Fruit fly (Drosophila melanogaster) whole organism, embryonic: ENCODE results near the gene CG14402.

ENCODE experiments used
- ATbp ChIP-seq: fragments of 200-800 bp; sonication (Bioruptor generic); optimal IDR thresholded peaks from 2 replicates; lab custom pipeline; 2017; ENCODE audit warnings: missing biosample characterization, mild to moderate bottlenecking, missing genetic modification characterization, missing genetic modification reagents
- Blimp-1 ChIP-seq: fragments of 200-800 bp; sonication (Bioruptor generic); optimal IDR thresholded peaks from 3 replicates; lab custom pipeline; 2018; ENCODE audit warnings: missing biosample characterization, missing genetic modification characterization, mild to moderate bottlenecking, moderate library complexity, missing genetic modification reagents
- BtbVII ChIP-seq: fragments of 200-800 bp; sonication (Bioruptor generic); optimal IDR thresholded peaks from 3 replicates; lab custom pipeline; 2017; ENCODE audit warnings: missing biosample characterization, mild to moderate bottlenecking, missing genetic modification characterization
- Bteb2 ChIP-seq: fragments of 200-800 bp; sonication (Bioruptor generic); optimal IDR thresholded peaks from 2 replicates; lab custom pipeline; 2016; ENCODE audit warnings: missing biosample characterization, missing genetic modification characterization
- CG10267 ChIP-seq: fragments of 200-800 bp; sonication (Bioruptor generic); optimal IDR thresholded peaks from 2 replicates; lab custom pipeline; 2018; ENCODE audit warnings: missing biosample characterization, mild to moderate bottlenecking, missing genetic modification characterization, moderate library complexity
- CG10321 ChIP-seq: fragments of 200-800 bp; sonication (Bioruptor generic); IDR thresholded peaks from 2 replicates; pipeline ENCODE4 v1.3.6; 2022; ENCODE audit warnings: missing biosample characterization, missing genetic modification characterization
- CG10959 ChIP-seq: fragments of 200-800 bp; sonication (Bioruptor generic); IDR thresholded peaks from 2 replicates; pipeline ENCODE4 v1.3.6; 2022; ENCODE audit warnings: missing biosample characterization, missing genetic modification characterization
- CG11456 ChIP-seq: fragments of 200-800 bp; sonication (Bioruptor generic); IDR thresholded peaks from 3 replicates; pipeline ENCODE4 v1.3.6; 2022; ENCODE audit warnings: missing biosample characterization, missing genetic modification characterization
- CG11723 ChIP-seq: fragments of 200-800 bp; sonication (Bioruptor generic); optimal IDR thresholded peaks from 2 replicates; lab custom pipeline; 2017; ENCODE audit warnings: missing biosample characterization, mild to moderate bottlenecking, missing genetic modification characterization
- CG13894 ChIP-seq: fragments of 200-800 bp; sonication (Bioruptor generic); optimal IDR thresholded peaks from 3 replicates; lab custom pipeline; 2018; ENCODE audit warnings: missing biosample characterization, mild to moderate bottlenecking, missing genetic modification characterization, moderate library complexity
- CG14667 ChIP-seq: fragments of 200-800 bp; sonication (Bioruptor generic); IDR thresholded peaks from 2 replicates; pipeline ENCODE4 v1.3.6; 2022; ENCODE audit warnings: missing biosample characterization, missing genetic modification characterization
- CG15073 ChIP-seq: fragments of 200-800 bp; sonication (Bioruptor generic); optimal IDR thresholded peaks from 2 replicates; lab custom pipeline; 2016; ENCODE audit warnings: missing biosample characterization, missing genetic modification characterization
- CG18011 ChIP-seq: fragments of 200-800 bp; sonication (Bioruptor generic); optimal IDR thresholded peaks from 2 replicates; lab custom pipeline; 2017; ENCODE audit warnings: missing biosample characterization, missing genetic modification characterization, mild to moderate bottlenecking, moderate library complexity, missing genotype
- CG2889 ChIP-seq: fragments of 200-800 bp; sonication (Bioruptor generic); IDR thresholded peaks from 3 replicates; pipeline ENCODE4 v1.3.6; 2022; ENCODE audit warnings: missing biosample characterization, missing genetic modification characterization
- CG34224 ChIP-seq: fragments of 200-800 bp; sonication (Bioruptor generic); IDR thresholded peaks from 3 replicates; pipeline ENCODE4 v1.3.6; 2022; ENCODE audit warnings: missing biosample characterization, missing genetic modification characterization; ENCODE audit not compliant: partially characterized antibody
- CG4854 ChIP-seq: fragments of 200-800 bp; sonication (Bioruptor generic); optimal IDR thresholded peaks from 2 replicates; lab custom pipeline; 2016; ENCODE audit warnings: missing biosample characterization, missing genetic modification characterization, inconsistent platforms
- CG6254 ChIP-seq: fragments of 200-800 bp; sonication (Bioruptor generic); optimal IDR thresholded peaks from 3 replicates; lab custom pipeline; 2017; ENCODE audit warnings: mild to moderate bottlenecking, missing biosample characterization, missing genetic modification reagents, missing genetic modification characterization
- CG7928 ChIP-seq: fragments of 200-800 bp; sonication (Bioruptor generic); optimal IDR thresholded peaks from 2 replicates; lab custom pipeline; 2017; ENCODE audit warnings: missing biosample characterization, mild to moderate bottlenecking, missing genetic modification characterization
- CHES-1-like ChIP-seq: fragments of 200-800 bp; sonication (Bioruptor generic); optimal IDR thresholded peaks from 2 replicates; lab custom pipeline; 2016; ENCODE audit warnings: missing biosample characterization, missing genetic modification characterization
- CoRest ChIP-seq: fragments of 200-800 bp; sonication (Bioruptor generic); optimal IDR thresholded peaks from 3 replicates; lab custom pipeline; 2018; ENCODE audit warnings: missing biosample characterization, mild to moderate bottlenecking, missing genetic modification characterization, moderate library complexity
- Dip3 ChIP-seq: fragments of 200-800 bp; sonication (Bioruptor generic); optimal IDR thresholded peaks from 3 replicates; lab custom pipeline; 2016; ENCODE audit warnings: missing biosample characterization, missing genetic modification characterization
- Doc3 ChIP-seq: fragments of 200-800 bp; sonication (Bioruptor generic); IDR thresholded peaks from 3 replicates; pipeline ENCODE4 v1.3.6; 2022; ENCODE audit warnings: missing biosample characterization, missing genetic modification characterization; ENCODE audit not compliant: partially characterized antibody
- E2f1 ChIP-seq: fragments of 200-800 bp; sonication (Bioruptor generic); IDR thresholded peaks from 2 replicates; pipeline ENCODE4 v1.3.6; 2022; ENCODE audit warnings: missing biosample characterization, missing genetic modification characterization
- Fer1 ChIP-seq: fragments of 200-800 bp; sonication (Bioruptor generic); optimal IDR thresholded peaks from 2 replicates; lab custom pipeline; 2017; ENCODE audit warnings: missing biosample characterization, mild to moderate bottlenecking, missing genetic modification characterization
- H2.0 ChIP-seq: fragments of 200-800 bp; sonication (Bioruptor generic); IDR thresholded peaks from 2 replicates; pipeline ENCODE4 v1.3.6; 2022; ENCODE audit warnings: missing biosample characterization, missing genetic modification characterization
- Hsf ChIP-seq: fragments of 200-800 bp; sonication (Bioruptor generic); optimal IDR thresholded peaks from 3 replicates; lab custom pipeline; 2016; ENCODE audit warnings: missing biosample characterization, missing genetic modification characterization
- MBD-R2 ChIP-seq: fragments of 200-800 bp; sonication (Bioruptor generic); IDR thresholded peaks from 2 replicates; pipeline ENCODE4 v1.3.6; 2022; ENCODE audit warnings: missing biosample characterization, missing genetic modification characterization
- Opbp ChIP-seq: fragments of 200-800 bp; sonication (Bioruptor generic); IDR thresholded peaks from 3 replicates; pipeline ENCODE4 v1.3.6; 2022; ENCODE audit warnings: missing biosample characterization, missing genetic modification characterization; ENCODE audit not compliant: partially characterized antibody
- Sox100B ChIP-seq: fragments of 200-800 bp; sonication (Bioruptor generic); optimal IDR thresholded peaks from 3 replicates; lab custom pipeline; 2018; ENCODE audit warnings: missing biosample characterization, mild to moderate bottlenecking, missing genetic modification characterization
- TFAM ChIP-seq: fragments of 200-800 bp; sonication (Bioruptor generic); optimal IDR thresholded peaks from 2 replicates; lab custom pipeline; 2017; ENCODE audit warnings: missing biosample characterization, missing genetic modification characterization, inconsistent platforms
- al ChIP-seq: fragments of 200-800 bp; sonication (Bioruptor generic); IDR thresholded peaks from 2 replicates; pipeline ENCODE4 v1.3.6; 2022; ENCODE audit warnings: missing biosample characterization, missing genetic modification characterization
- ase ChIP-seq: fragments of 200-800 bp; sonication (Bioruptor generic); IDR thresholded peaks from 3 replicates; pipeline ENCODE4 v1.3.6; 2022; ENCODE audit warnings: missing biosample characterization, missing genetic modification characterization
- bab2 ChIP-seq: fragments of 200-800 bp; sonication (Bioruptor generic); optimal IDR thresholded peaks from 2 replicates; lab custom pipeline; 2016; ENCODE audit warnings: missing biosample characterization, missing genetic modification characterization
- btn ChIP-seq: fragments of 200-800 bp; sonication (Bioruptor generic); optimal IDR thresholded peaks from 2 replicates; lab custom pipeline; 2016; ENCODE audit warnings: missing biosample characterization, missing genetic modification characterization
- chif ChIP-seq, 2 experiments: fragments of 200-800 bp; sonication (Bioruptor generic); optimal IDR thresholded peaks; 3 replicates each; lab custom pipeline; 2016; ENCODE audit warnings: missing biosample characterization in 2 of 2, missing genetic modification characterization in 2 of 2
- fu2 ChIP-seq: fragments of 200-800 bp; sonication (Bioruptor generic); optimal IDR thresholded peaks from 2 replicates; lab custom pipeline; 2016; ENCODE audit warnings: missing biosample characterization, missing genetic modification characterization
- gem ChIP-seq: fragments of 200-800 bp; sonication (Bioruptor generic); optimal IDR thresholded peaks from 2 replicates; lab custom pipeline; 2019; ENCODE audit warnings: missing biosample characterization, mild to moderate bottlenecking, missing genetic modification characterization, moderate library complexity
- grn ChIP-seq: fragments of 200-800 bp; sonication (Bioruptor generic); optimal IDR thresholded peaks from 3 replicates; lab custom pipeline; 2017; ENCODE audit warnings: missing biosample characterization, missing genetic modification characterization
- hth ChIP-seq: fragments of >200 bp; optimal IDR thresholded peaks from 2 replicates; lab custom pipeline; 2017; ENCODE audit warnings: inconsistent platforms
- kah ChIP-seq: fragments of 200-800 bp; sonication (Bioruptor generic); optimal IDR thresholded peaks from 2 replicates; lab custom pipeline; 2018; ENCODE audit warnings: missing biosample characterization, mild to moderate bottlenecking, missing genetic modification characterization
- lmd ChIP-seq: fragments of 200-800 bp; sonication (Bioruptor generic); IDR thresholded peaks from 2 replicates; pipeline ENCODE4 v1.3.6; 2022; ENCODE audit warnings: missing biosample characterization, missing genetic modification characterization
- run ChIP-seq: fragments of 200-800 bp; sonication (Bioruptor generic); optimal IDR thresholded peaks from 3 replicates; lab custom pipeline; 2018; ENCODE audit warnings: missing biosample characterization, mild to moderate bottlenecking, missing genetic modification characterization
- schlank ChIP-seq: fragments of 200-800 bp; sonication (Bioruptor generic); optimal IDR thresholded peaks from 2 replicates; lab custom pipeline; 2018; ENCODE audit warnings: missing biosample characterization, mild to moderate bottlenecking, missing genetic modification characterization
- scrt ChIP-seq: fragments of 200-800 bp; sonication (Bioruptor generic); optimal IDR thresholded peaks from 2 replicates; lab custom pipeline; 2018; ENCODE audit warnings: missing biosample characterization, mild to moderate bottlenecking, missing genetic modification characterization, moderate library complexity
- sd ChIP-seq: fragments of 200-800 bp; sonication (Bioruptor generic); optimal IDR thresholded peaks from 3 replicates; lab custom pipeline; 2018; ENCODE audit warnings: missing biosample characterization, mild to moderate bottlenecking, missing genetic modification characterization, moderate library complexity
- sim ChIP-seq: fragments of 200-800 bp; sonication (Bioruptor generic); IDR thresholded peaks from 2 replicates; pipeline ENCODE4 v1.3.6; 2022; ENCODE audit warnings: missing biosample characterization, missing genetic modification characterization
- tgo ChIP-seq: fragments of 200-800 bp; sonication (Bioruptor generic); IDR thresholded peaks from 3 replicates; pipeline ENCODE4 v1.3.6; 2022; ENCODE audit warnings: missing biosample characterization, missing genetic modification characterization
- unc-4 ChIP-seq: fragments of 200-800 bp; sonication (Bioruptor generic); IDR thresholded peaks from 2 replicates; pipeline ENCODE4 v1.3.6; 2022; ENCODE audit warnings: missing biosample characterization, missing genetic modification characterization; ENCODE audit not compliant: partially characterized antibody
- wor ChIP-seq: fragments of 200-800 bp; sonication (Bioruptor generic); IDR thresholded peaks from 2 replicates; pipeline ENCODE4 v1.3.6; 2022; ENCODE audit warnings: missing biosample characterization, missing genetic modification characterization
- z ChIP-seq: fragments of 200-800 bp; sonication (Bioruptor generic); IDR thresholded peaks from 3 replicates; pipeline ENCODE4 v1.3.6; 2022; ENCODE audit warnings: missing biosample characterization, missing genetic modification characterization

Gene CG14402

DNA sequence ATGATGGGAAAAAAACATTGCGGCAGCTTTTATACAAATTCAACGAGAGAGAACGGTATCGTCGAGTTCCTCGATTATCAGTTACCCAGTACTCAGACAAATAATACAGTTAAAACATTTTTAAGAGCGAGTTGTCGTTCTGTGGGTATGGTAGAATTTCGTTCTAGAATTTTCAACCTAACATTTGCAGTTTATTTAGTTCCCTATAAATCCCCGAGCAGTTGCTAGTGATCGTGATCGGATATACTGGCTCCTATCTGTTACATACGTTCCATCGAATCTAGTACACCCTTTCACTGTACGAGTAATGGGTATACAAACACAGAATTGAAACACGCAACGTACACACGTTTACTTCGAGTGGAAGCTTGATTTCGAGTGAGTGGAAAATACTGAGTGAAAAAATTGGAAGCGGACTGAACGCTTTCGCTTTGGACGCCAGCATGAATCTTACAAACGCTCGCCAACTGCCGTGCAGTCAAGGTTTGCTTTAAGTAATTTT lies 15.7 kb downstream of the CG14402 start, which contains the start of gene CG9338 (continued):
- TF ChIP-seq grn (peak; percentile 11), CG11456 (no peak; the same call in 1 of the 3 replicates), CG15073 (GFP tag; lab: Kevin White, UChicago) (no peak), CG10959 (no peak), z (peak; percentile 96), kah (GFP tag; lab: Kevin White, UChicago) (peak; percentile 87), bab2 (GFP tag; lab: Kevin White, UChicago) (peak; percentile 76), lmd (peak; percentile 86), CG7928 (GFP tag; lab: Kevin White, UChicago) (peak; percentile 70), CG6254 (peak; percentile 85), hth (no peak), tgo (GFP tag; lab: Robert Waterston, UW) (peak; percentile 81), Blimp-1 (GFP tag; lab: Kevin White, UChicago) (peak; percentile 93), sim (no peak; the same call in 1 of the 2 replicates), Fer1 (GFP tag; lab: Kevin White, UChicago) (peak; percentile 97), Sox100B (GFP tag; lab: Kevin White, UChicago) (peak; percentile 92), gem (tag; lab: Kevin White, UChicago) (peak; percentile 87), btn (GFP tag; lab: Kevin White, UChicago) (peak; percentile 21), CG4854 (GFP tag; lab: Kevin White, UChicago) (peak; percentile 71), ATbp (GFP tag; lab: Kevin White, UChicago) (peak; percentile 74), CG14667 (peak; percentile 89), CG13894 (tag; lab: Kevin White, UChicago) (peak; percentile 90), H2.0 (GFP tag; lab: Robert Waterston, UW) (peak; percentile 55), CG34224 (no peak), unc-4 (no peak), Doc3 (no peak), schlank (tag; lab: Kevin White, UChicago) (peak; percentile 31), Dip3 (GFP tag; lab: Kevin White, UChicago) (peak; percentile 74), Bteb2 (peak; percentile 87), CG18011 (GFP tag; lab: Kevin White, UChicago) (peak; percentile 70), CoRest (tag; lab: Kevin White, UChicago) (peak; percentile 83), chif (GFP tag; optimal IDR thresholded peaks at IDR 0.05; lab: Kevin White, UChicago) (peak; percentile 66 to 83), CG10321 (peak; percentile 16; the same call in 1 of the 2 replicates), CHES-1-like (GFP tag; lab: Kevin White, UChicago) (peak; percentile 88), Opbp (GFP tag; lab: Robert Waterston, UW) (no peak), al (GFP tag; lab: Robert Waterston, UW) (peak; percentile 84; the same call in 1 of the 2 replicates), scrt (peak; percentile 94), CG11723 (GFP tag; lab: Kevin White, UChicago) (peak; percentile 70), Hsf (GFP tag; lab: Kevin White, UChicago) (peak; percentile 71), CG10267 (tag; lab: Kevin White, UChicago) (peak; percentile 84), fu2 (GFP tag; lab: Kevin White, UChicago) (peak; percentile 67), ase (GFP tag; lab: Robert Waterston, UW) (peak; percentile 88), TFAM (GFP tag; lab: Kevin White, UChicago) (peak; percentile 68), BtbVII (GFP tag; lab: Kevin White, UChicago) (peak; percentile 92), sd (tag; lab: Kevin White, UChicago) (peak; percentile 88), wor (GFP tag; lab: Robert Waterston, UW) (peak; percentile 67), E2f1 (peak; percentile 91), run (tag; lab: Kevin White, UChicago) (peak; percentile 63), CG2889 (GFP tag; lab: Robert Waterston, UW) (peak; percentile 43; the same call in 1 of the 3 replicates), MBD-R2 (peak; percentile 38; the same call in 1 of the 2 replicates)
